Fruit fly (Drosophila melanogaster): ENCODE results near the gene pum.

The pum gene

dm6 chr3R:9057398-9058058 is 180.0 kb downstream of the pum start:
- TF ChIP-seq CG9609 (GFP tag; optimal IDR thresholded peaks at IDR 0.05) (peak; percentile 36), CG10462 (GFP tag; optimal IDR thresholded peaks at IDR 0.05) (peak; percentile 91), HHEX (GFP tag; optimal IDR thresholded peaks at IDR 0.05) (peak; percentile 95), kay (GFP tag; optimal IDR thresholded peaks at IDR 0.05) (peak; percentile 96), sug (tag; optimal IDR thresholded peaks at IDR 0.05) (peak; percentile 99), CG7271 (tag; optimal IDR thresholded peaks at IDR 0.05) (peak; percentile 96), CG8765 (GFP tag; IDR thresholded peaks at IDR 0.05) (no peak), Hand (GFP tag; optimal IDR thresholded peaks at IDR 0.05) (peak; percentile 97), CG10543 (GFP tag; optimal IDR thresholded peaks at IDR 0.05) (peak; percentile 98), CG11695 (GFP tag; IDR thresholded peaks at IDR 0.05) (no peak), CG11398 (GFP tag; optimal IDR thresholded peaks at IDR 0.05) (no peak), vfl (GFP tag; optimal IDR thresholded peaks at IDR 0.05) (peak; percentile 66), CG1529 (GFP tag; optimal IDR thresholded peaks at IDR 0.05) (peak; percentile 95), BtbVII (GFP tag; optimal IDR thresholded peaks at IDR 0.05) (peak; percentile 98), z (GFP tag; IDR thresholded peaks at IDR 0.05) (no peak), her (GFP tag; optimal IDR thresholded peaks at IDR 0.05) (no peak), CG5180 (GFP tag; optimal IDR thresholded peaks at IDR 0.05) (peak; percentile 92), otp (GFP tag; IDR thresholded peaks at IDR 0.05) (no peak), Asciz (GFP tag; optimal IDR thresholded peaks at IDR 0.05) (peak; percentile 97), repo (GFP tag; optimal IDR thresholded peaks at IDR 0.05) (peak; percentile 23), CG4282 (GFP tag; optimal IDR thresholded peaks at IDR 0.05) (no peak), Deaf1 (tag; optimal IDR thresholded peaks at IDR 0.05) (peak; percentile 90), CG1647 (GFP tag; optimal IDR thresholded peaks at IDR 0.05) (peak; percentile 71), vnd (GFP tag; IDR thresholded peaks at IDR 0.05; ENCODE audit: partially characterized antibody) (no peak), NC2β (GFP tag; optimal IDR thresholded peaks at IDR 0.05) (peak; percentile 21), CG17385 (GFP tag; optimal IDR thresholded peaks at IDR 0.05) (peak; percentile 95), Bgb (GFP tag; IDR thresholded peaks at IDR 0.05; ENCODE audit: partially characterized antibody) (no peak), ci (GFP tag; IDR thresholded peaks at IDR 0.05) (no peak), Dip3 (GFP tag; optimal IDR thresholded peaks at IDR 0.05) (peak; percentile 58), NK7.1 (GFP tag; optimal IDR thresholded peaks at IDR 0.05) (no peak), mld (GFP tag; IDR thresholded peaks at IDR 0.05; ENCODE audit: partially characterized antibody) (no peak), CG9727 (GFP tag; optimal IDR thresholded peaks at IDR 0.05) (peak; percentile 99), chm (GFP tag; IDR thresholded peaks at IDR 0.05) (no peak), pros (GFP tag; optimal IDR thresholded peaks at IDR 0.05) (peak; percentile 90), Bteb2 (GFP tag; optimal IDR thresholded peaks at IDR 0.05) (peak; percentile 80), lov (optimal IDR thresholded peaks at IDR 0.05) (no peak), lov (GFP tag; IDR thresholded peaks at IDR 0.05) (no peak), run (tag; optimal IDR thresholded peaks at IDR 0.05) (peak; percentile 98), CG6272 (GFP tag; IDR thresholded peaks at IDR 0.05) (peak; percentile 89), CG13287 (GFP tag; IDR thresholded peaks at IDR 0.05; ENCODE audit: partially characterized antibody) (no peak), CG16813 (GFP tag; IDR thresholded peaks at IDR 0.05; ENCODE audit: partially characterized antibody) (no peak), CG1603 (tag; optimal IDR thresholded peaks at IDR 0.05) (peak; percentile 74), CG12744 (GFP tag; optimal IDR thresholded peaks at IDR 0.05) (peak; percentile 50), TFAM (GFP tag; optimal IDR thresholded peaks at IDR 0.05) (peak; percentile 60), dpn (GFP tag; optimal IDR thresholded peaks at IDR 0.05) (peak; percentile 59 to 96), fd64A (GFP tag; optimal IDR thresholded peaks at IDR 0.05) (peak; percentile 67), HmgD (GFP tag; optimal IDR thresholded peaks at IDR 0.05) (no peak), Fer2 (tag; optimal IDR thresholded peaks at IDR 0.05) (peak; percentile 97), CG7745 (tag; optimal IDR thresholded peaks at IDR 0.05) (peak; percentile 92), CG15011 (GFP tag; optimal IDR thresholded peaks at IDR 0.05) (peak; percentile 97)
